Fruit fly (Drosophila melanogaster) whole organism: ENCODE data around the gene CG9021.

Experiments used
- CG8478 ChIP-seq: fragments of >200 bp; optimal IDR thresholded peaks from 2 replicates; lab custom pipeline; 2018; ENCODE audit warnings: inconsistent platforms
- Dll ChIP-seq: fragments of >200 bp; optimal IDR thresholded peaks from 2 replicates; lab custom pipeline; 2017

dm6 chr2L:5902898-5903297 is 1.6 kb downstream of the CG9021 start:
- TF ChIP-seq Dll (lab: Kevin White, UChicago), result no peak
- no peak for TF ChIP-seq CG8478 (lab: Kevin White, UChicago)
